Worm (Caenorhabditis elegans): ENCODE measurements around the gene F19B6.10.

DNA sequence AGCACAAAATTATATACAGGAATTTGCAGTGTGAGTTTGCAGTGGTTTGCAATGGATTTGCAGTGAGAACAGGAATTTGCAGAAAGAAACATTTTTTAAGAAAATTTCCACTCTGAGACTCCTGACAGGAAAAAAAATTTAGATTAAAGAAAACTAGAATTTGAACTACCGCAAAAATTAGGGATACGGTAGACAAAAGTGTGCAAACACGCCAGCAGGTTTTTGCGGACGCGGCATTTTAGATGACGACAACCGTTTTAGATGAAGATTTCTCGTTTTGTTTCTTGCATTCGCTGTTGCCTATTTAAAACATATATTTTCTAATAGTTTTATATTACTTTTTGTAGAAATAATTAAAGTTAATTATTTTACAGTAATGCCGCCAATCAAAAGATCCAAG, 34.9 kb downstream of the F19B6.10 start, which contains the start of gene wdr-46:
- TF ChIP-seq him-1 (tag; optimal IDR thresholded peaks at IDR 0.05) (peak; percentile 70), dao-5 (tag; optimal IDR thresholded peaks at IDR 0.05) (no peak)
